Worm (Caenorhabditis elegans): ENCODE measurements around the gene dhs-21.
A peak's percentile ranks its signal among the peaks of the same experiment; 100 is the strongest.

dhs-21 gene

DNA sequence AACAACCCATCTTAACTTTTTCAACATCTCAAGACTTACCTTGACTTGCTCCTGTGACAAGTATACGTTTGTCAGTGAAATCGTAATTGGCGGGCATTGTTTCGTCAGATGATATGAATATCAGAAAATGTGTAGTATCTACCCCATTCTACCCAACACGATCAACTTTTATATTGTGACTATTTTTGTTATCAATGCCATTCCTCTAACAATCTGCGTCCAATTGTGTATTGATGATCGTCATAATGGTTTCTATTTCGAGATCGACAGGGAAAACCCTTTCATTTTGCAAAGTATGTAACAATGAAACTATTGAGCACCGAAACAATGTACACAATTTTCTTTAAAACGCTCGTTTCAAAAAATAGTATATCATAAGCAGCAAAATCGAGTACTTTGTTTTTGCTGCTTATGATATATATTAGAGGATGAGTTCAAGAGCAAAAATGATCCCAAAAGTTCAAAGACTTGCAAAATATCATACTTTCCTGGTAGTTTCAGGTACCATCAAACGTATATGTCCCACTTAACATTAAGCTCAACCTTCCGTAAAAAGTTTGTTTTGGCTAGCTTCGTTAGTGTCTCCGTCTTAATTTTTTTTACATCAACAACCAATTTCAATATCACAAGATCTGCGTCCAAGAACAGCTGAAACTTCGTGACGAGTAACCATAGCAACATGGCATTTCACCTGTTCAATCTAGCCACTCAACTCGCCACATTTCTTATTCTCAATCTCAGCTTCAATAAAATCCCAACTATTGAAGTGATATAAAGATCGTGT, at the start of gene dhs-21, which contains the start of gene xbx-9:
dhs-21 (minus strand) TSS at position 181 of the 784 bp plus-strand sequence.
xbx-9 (plus strand) TSS at position 734 of the 784 bp plus-strand sequence.
- TF ChIP-seq fos-1 (tag; optimal IDR thresholded peaks at IDR 0.05) (peak; percentile 59), nhr-10 (tag; optimal IDR thresholded peaks at IDR 0.05) (no peak), lin-13 (GFP tag; optimal IDR thresholded peaks at IDR 0.05) (no peak), nhr-129 (tag; optimal IDR thresholded peaks at IDR 0.05) (peak; percentile 87), nhr-23 (tag; optimal IDR thresholded peaks at IDR 0.05) (no peak), sma-9 (GFP tag; optimal IDR thresholded peaks at IDR 0.05) (peak; percentile 50), sma-9 (tag; optimal IDR thresholded peaks at IDR 0.05) (no peak), sma-3 (GFP tag; optimal IDR thresholded peaks at IDR 0.05) (peak; percentile 11), mdl-1 (tag; optimal IDR thresholded peaks at IDR 0.05) (no peak), zag-1 (tag; optimal IDR thresholded peaks at IDR 0.05) (no peak)

DNA sequence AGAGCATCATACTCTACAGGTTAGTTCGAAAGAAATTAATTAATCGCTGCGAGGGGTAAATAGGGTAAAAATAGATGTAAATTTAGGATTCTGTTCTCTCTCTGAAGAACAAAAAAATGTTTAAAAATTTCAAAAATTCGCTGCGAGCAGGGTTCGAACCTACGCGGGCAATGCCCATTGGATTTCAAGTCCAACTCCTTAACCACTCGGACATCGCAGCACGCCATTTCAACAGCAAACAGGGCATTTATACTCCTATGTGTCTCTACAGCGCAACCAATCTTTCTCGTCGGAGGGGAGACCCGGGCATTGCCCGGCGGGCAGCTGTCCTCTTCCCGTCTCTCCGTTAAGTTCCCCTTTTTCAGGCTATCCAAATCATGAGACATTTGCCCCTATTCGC, 46.8 kb upstream of the dhs-21 start:
- TF ChIP-seq nhr-237 (tag; optimal IDR thresholded peaks at IDR 0.05) (no peak), lsy-2 (tag; optimal IDR thresholded peaks at IDR 0.05) (peak in 1 of 2 experiments; percentile 5), mbf-1 (tag; optimal IDR thresholded peaks at IDR 0.05) (no peak), ztf-4 (tag; optimal IDR thresholded peaks at IDR 0.05) (no peak), nhr-6 (tag; optimal IDR thresholded peaks at IDR 0.05) (no peak), nhr-21 (tag; optimal IDR thresholded peaks at IDR 0.05) (no peak), mab-5 (tag; optimal IDR thresholded peaks at IDR 0.05) (no peak), dmd-4 (tag; optimal IDR thresholded peaks at IDR 0.05) (no peak), nhr-129 (tag; optimal IDR thresholded peaks at IDR 0.05) (peak; percentile 70), sma-9 (GFP tag; optimal IDR thresholded peaks at IDR 0.05) (peak; percentile 53), sma-9 (tag; optimal IDR thresholded peaks at IDR 0.05) (no peak), unc-62 (GFP tag; optimal IDR thresholded peaks at IDR 0.05) (no peak), R02D3.7 (tag; optimal IDR thresholded peaks at IDR 0.05) (no peak), fos-1 (tag; optimal IDR thresholded peaks at IDR 0.05) (peak; percentile 45), snpc-4 (tag; optimal IDR thresholded peaks at IDR 0.05) (no peak), crh-2 (tag; optimal IDR thresholded peaks at IDR 0.05) (peak; percentile 18), ZK546.5 (tag; optimal IDR thresholded peaks at IDR 0.05) (no peak), F13H6.1 (tag; optimal IDR thresholded peaks at IDR 0.05) (peak; percentile 10), lin-39 (tag; optimal IDR thresholded peaks at IDR 0.05) (no peak), lin-13 (GFP tag; optimal IDR thresholded peaks at IDR 0.05) (peak; percentile 18), gmeb-1 (tag; optimal IDR thresholded peaks at IDR 0.05) (peak; percentile 39), lin-11 (tag; optimal IDR thresholded peaks at IDR 0.05) (no peak), elt-1 (tag; optimal IDR thresholded peaks at IDR 0.05) (no peak), C34F6.9 (tag; optimal IDR thresholded peaks at IDR 0.05) (peak; percentile 38), sma-3 (GFP tag; optimal IDR thresholded peaks at IDR 0.05) (peak; percentile 49)

ce11 chrV:12773852-12774251, 40.4 kb upstream of the dhs-21 start:
- TF ChIP-seq peb-1 (tag; optimal IDR thresholded peaks at IDR 0.05) = no peak
- no peak for TF ChIP-seq sma-3 (GFP tag; optimal IDR thresholded peaks at IDR 0.05)
- TF ChIP-seq sma-9 (GFP tag; optimal IDR thresholded peaks at IDR 0.05) = no peak
- TF ChIP-seq sma-9 (tag; optimal IDR thresholded peaks at IDR 0.05) = no peak
- TF ChIP-seq nhr-23 (tag; optimal IDR thresholded peaks at IDR 0.05) = no peak
- no peak for TF ChIP-seq nhr-129 (tag; optimal IDR thresholded peaks at IDR 0.05)
- TF ChIP-seq F13H6.1 (tag; optimal IDR thresholded peaks at IDR 0.05) = no peak
- TF ChIP-seq ama-1 (optimal IDR thresholded peaks at IDR 0.05) = no peak
- TF ChIP-seq crh-2 (tag; optimal IDR thresholded peaks at IDR 0.05) = no peak

DNA sequence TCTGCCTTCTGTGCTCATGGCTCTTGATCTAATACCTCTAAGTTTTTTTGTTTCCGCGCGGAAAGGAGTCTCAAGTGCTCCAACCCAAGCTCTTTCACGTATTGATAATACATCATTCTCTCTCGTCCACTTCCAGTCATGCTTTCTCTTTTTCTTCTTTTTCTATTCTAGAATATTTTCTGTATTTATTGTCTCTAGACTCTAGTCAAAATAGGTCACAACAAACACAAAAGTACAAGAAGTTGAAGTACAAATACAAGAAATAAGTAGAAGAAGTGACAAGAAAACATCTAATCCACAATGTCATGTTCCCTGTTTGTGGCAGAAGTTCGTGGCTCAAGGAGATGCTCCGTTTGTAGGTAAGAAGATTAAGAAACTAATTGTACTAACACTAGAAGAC, 39.8 kb upstream of the dhs-21 start, which contains the start of gene ZC455.1:
ZC455.1 (plus strand) TSS at position 301 of the 400 bp plus-strand sequence.
- TF ChIP-seq nhr-129 (tag; optimal IDR thresholded peaks at IDR 0.05) = no peak
- no peak for TF ChIP-seq zag-1 (tag; optimal IDR thresholded peaks at IDR 0.05)
- no peak for TF ChIP-seq fos-1 (tag; optimal IDR thresholded peaks at IDR 0.05)
- no peak for TF ChIP-seq F13H6.1 (tag; optimal IDR thresholded peaks at IDR 0.05)
- TF ChIP-seq mdl-1 (tag; optimal IDR thresholded peaks at IDR 0.05) = no peak

DNA sequence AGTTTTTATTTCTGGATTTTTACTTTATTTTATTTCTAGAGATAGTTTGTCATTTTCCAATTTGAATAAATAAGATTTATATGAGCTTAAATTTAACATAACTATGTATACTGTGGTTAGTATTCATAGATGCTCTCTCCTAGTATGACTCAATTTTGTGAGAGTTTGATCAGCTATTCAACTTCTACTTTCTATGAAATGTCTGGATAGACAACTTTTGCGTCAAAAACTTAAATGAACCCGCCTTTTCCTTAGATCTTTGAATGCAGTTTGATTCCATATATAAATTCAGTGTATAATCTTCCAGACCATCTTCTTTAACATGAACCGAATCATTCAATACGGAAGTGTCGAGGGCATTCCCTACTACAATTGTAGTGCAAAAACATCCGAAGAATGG, 35.5 kb upstream of the dhs-21 start, which contains the start of gene srt-43:
srt-43 (plus strand) TSS at position 301 of the 400 bp plus-strand sequence.
- TF ChIP-seq lin-11 (tag; optimal IDR thresholded peaks at IDR 0.05) (no peak), mab-5 (tag; optimal IDR thresholded peaks at IDR 0.05) (no peak), ceh-82 (tag; optimal IDR thresholded peaks at IDR 0.05) (no peak), peb-1 (tag; optimal IDR thresholded peaks at IDR 0.05) (no peak), nhr-23 (tag; optimal IDR thresholded peaks at IDR 0.05) (no peak), lsy-2 (tag; optimal IDR thresholded peaks at IDR 0.05) (no peak), unc-55 (GFP tag; optimal IDR thresholded peaks at IDR 0.05) (no peak), ztf-4 (tag; optimal IDR thresholded peaks at IDR 0.05) (no peak), aly-2 (tag; optimal IDR thresholded peaks at IDR 0.05) (no peak), mbf-1 (tag; optimal IDR thresholded peaks at IDR 0.05) (no peak), nhr-6 (tag; optimal IDR thresholded peaks at IDR 0.05) (no peak), nhr-129 (tag; optimal IDR thresholded peaks at IDR 0.05) (no peak), ceh-16 (tag; optimal IDR thresholded peaks at IDR 0.05) (no peak), C34F6.9 (tag; optimal IDR thresholded peaks at IDR 0.05) (no peak), ZK546.5 (tag; optimal IDR thresholded peaks at IDR 0.05) (no peak)

All from whole organism, L2 larva.